Worm (Caenorhabditis elegans) whole organism, midembryonic: Measurements from ENCODE around the gene C49A9.6.

Experiments
- T22C8.4 ChIP-seq: fragments of 200-800 bp; sonication (Bioruptor generic); IDR thresholded peaks from 2 replicates; pipeline ENCODE4 v1.3.6; 2022; ENCODE audit warnings: missing genetic modification characterization, missing compliant biosample characterization
- cog-1 ChIP-seq: sonication (generic microtip); optimal IDR thresholded peaks from 2 replicates; lab custom pipeline; 2016; ENCODE audit warnings: missing genetic modification characterization, missing compliant biosample characterization
- flt-1 ChIP-seq: fragments of 200-800 bp; sonication (Bioruptor generic); IDR thresholded peaks from 2 replicates; pipeline ENCODE4 v1.3.6; 2022; ENCODE audit warnings: missing genetic modification characterization, missing compliant biosample characterization
- klf-2 ChIP-seq: fragments of 200-800 bp; sonication (Bioruptor generic); conservative IDR thresholded peaks from 2 replicates; pipeline ENCODE4 v1.3.6; 2022; ENCODE audit warnings: missing genetic modification reagents, missing genetic modification characterization, missing compliant biosample characterization
- med-1 ChIP-seq: sonication (generic microtip); optimal IDR thresholded peaks from 2 replicates; lab custom pipeline; 2017; ENCODE audit warnings: missing genetic modification characterization, mild to moderate bottlenecking, missing compliant biosample characterization, antibody characterized with exemption, missing genetic modification reagents; ENCODE audit not compliant: insufficient read depth
- ref-1 ChIP-seq: fragments of 200-800 bp; sonication (Bioruptor generic); conservative IDR thresholded peaks from 2 replicates; pipeline ENCODE4 v1.3.6; 2022; ENCODE audit warnings: missing genetic modification reagents, missing genetic modification characterization, missing compliant biosample characterization
- tab-1 ChIP-seq: fragments of 200-800 bp; sonication (Bioruptor generic); IDR thresholded peaks from 2 replicates; pipeline ENCODE4 v1.3.6; 2022; ENCODE audit warnings: missing genetic modification characterization, missing compliant biosample characterization
- ztf-23 ChIP-seq: fragments of 200-800 bp; sonication (Bioruptor generic); IDR thresholded peaks from 2 replicates; pipeline ENCODE4 v1.3.6; 2022; ENCODE audit warnings: missing genetic modification reagents, missing genetic modification characterization, missing compliant biosample characterization
- ztf-29 ChIP-seq: fragments of 200-800 bp; sonication (Bioruptor generic); IDR thresholded peaks from 2 replicates; pipeline ENCODE4 v1.3.6; 2022; ENCODE audit warnings: missing genetic modification reagents, missing genetic modification characterization, missing compliant biosample characterization

DNA sequence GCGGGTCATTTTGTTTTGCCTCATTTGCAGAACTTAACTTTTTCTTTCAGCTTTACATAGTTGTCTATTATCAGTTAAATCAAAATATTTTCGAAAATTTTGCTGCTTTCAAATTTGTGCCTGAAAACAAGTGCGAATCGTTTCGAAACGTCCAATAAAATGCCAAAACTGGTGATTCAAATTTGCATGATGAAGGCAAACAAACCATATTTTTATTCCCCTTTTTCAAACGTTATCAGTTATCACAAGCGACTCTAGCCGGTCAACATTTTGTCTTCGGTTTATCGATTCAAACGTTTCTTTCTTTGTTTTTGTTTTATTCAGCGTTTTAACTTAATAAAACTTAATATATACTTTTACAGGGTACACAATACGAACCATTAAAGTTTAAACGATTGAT, at the start of gene C49A9.6, which contains the start of gene ugt-24:
- TF ChIP-seq flt-1 (GFP tag; lab: Robert Waterston, UW), result no peak
- no peak for TF ChIP-seq T22C8.4 (GFP tag; lab: Robert Waterston, UW)
- no peak for TF ChIP-seq ref-1 (GFP tag; lab: Robert Waterston, UW)
- no peak for TF ChIP-seq med-1
- no peak for TF ChIP-seq ztf-29
- TF ChIP-seq ztf-23 (GFP tag; lab: Robert Waterston, UW), result no peak
- no peak for TF ChIP-seq cog-1
- TF ChIP-seq klf-2 (GFP tag; lab: Robert Waterston, UW), result no peak
- no peak for TF ChIP-seq tab-1 (GFP tag; lab: Robert Waterston, UW)
